Worm (Caenorhabditis elegans) whole organism, dauer: ENCODE results near the gene tut-1.

Source experiments
- unc-62 ChIP-seq: sonication (generic microtip); optimal IDR thresholded peaks from 2 replicates; lab custom pipeline; 2017; ENCODE audit warnings: missing biosample characterization, missing genetic modification reagents, missing genetic modification characterization

The tut-1 gene

ce11 chrIV:73175-73574 lies 48.3 kb downstream of the tut-1 start:
- TF ChIP-seq unc-62 (GFP tag; lab: Kevin White, UChicago) = no peak

- TF ChIP-seq unc-62 (GFP tag; lab: Kevin White, UChicago) = no peak
These were observed 50.2 kb downstream of the tut-1 start for ce11 chrIV:71266-71665.
